Worm (Caenorhabditis elegans) whole organism, early embryonic: ENCODE measurements around the gene K10H10.7.

Source experiments
- B0310.2 ChIP-seq: sonication (generic microtip); optimal IDR thresholded peaks from 2 replicates; lab custom pipeline; 2016; ENCODE audit warnings: mild to moderate bottlenecking, missing genetic modification characterization, missing compliant biosample characterization
- F13C5.2 ChIP-seq: sonication (generic microtip); optimal IDR thresholded peaks from 2 replicates; lab custom pipeline; 2017; ENCODE audit warnings: mild to moderate bottlenecking, missing genetic modification characterization, inconsistent platforms, missing compliant biosample characterization
- aly-1 ChIP-seq: sonication (generic microtip); optimal IDR thresholded peaks from 2 replicates; lab custom pipeline; 2016; ENCODE audit warnings: missing genetic modification characterization, missing compliant biosample characterization
- ama-1 ChIP-seq: fragments of 150-350 bp; optimal IDR thresholded peaks from 2 replicates; lab custom pipeline; 2014
- ceh-13 ChIP-seq: fragments of 200-800 bp; sonication (Bioruptor generic); optimal IDR thresholded peaks from 2 replicates; lab custom pipeline; 2018; ENCODE audit warnings: mild to moderate bottlenecking, missing genetic modification characterization, missing compliant biosample characterization
- ceh-36 ChIP-seq: sonication (generic microtip); optimal IDR thresholded peaks from 2 replicates; lab custom pipeline; 2016; ENCODE audit warnings: missing genetic modification characterization, inconsistent platforms, missing compliant biosample characterization
- ets-7 ChIP-seq: sonication (generic microtip); optimal IDR thresholded peaks from 2 replicates; lab custom pipeline; 2016; ENCODE audit warnings: missing genotype, missing genetic modification characterization, missing compliant biosample characterization
- flt-1 ChIP-seq: fragments of 200-800 bp; sonication (Bioruptor generic); IDR thresholded peaks from 2 replicates; pipeline ENCODE4 v1.3.6; 2022; ENCODE audit warnings: missing genetic modification characterization, missing compliant biosample characterization
- hmbx-1 ChIP-seq: sonication (generic microtip); optimal IDR thresholded peaks from 2 replicates; lab custom pipeline; 2016; ENCODE audit warnings: mild to moderate bottlenecking, missing genetic modification characterization, missing compliant biosample characterization
- hmg-4 ChIP-seq: fragments of 200-800 bp; sonication (Bioruptor generic); optimal IDR thresholded peaks from 2 replicates; lab custom pipeline; 2018; ENCODE audit warnings: mild to moderate bottlenecking, missing genetic modification characterization, missing compliant biosample characterization
- hnd-1 ChIP-seq: sonication (generic microtip); optimal IDR thresholded peaks from 2 replicates; lab custom pipeline; 2016; ENCODE audit warnings: missing genetic modification characterization, missing compliant biosample characterization
- pes-1 ChIP-seq: fragments of 200-800 bp; sonication (Bioruptor generic); IDR thresholded peaks from 2 replicates; pipeline ENCODE4 v1.3.6; 2022; ENCODE audit warnings: missing genetic modification reagents, missing genetic modification characterization, missing compliant biosample characterization
- scrt-1 ChIP-seq: fragments of 200-800 bp; sonication (Bioruptor generic); IDR thresholded peaks from 2 replicates; pipeline ENCODE4 v1.3.6; 2022; ENCODE audit warnings: missing genetic modification characterization, missing compliant biosample characterization
- sea-1 ChIP-seq: fragments of 200-800 bp; sonication (Bioruptor generic); conservative IDR thresholded peaks from 2 replicates; pipeline ENCODE4 v1.3.6; 2022; ENCODE audit warnings: missing genetic modification characterization, missing compliant biosample characterization
- tbx-11 ChIP-seq: fragments of 200-800 bp; sonication (Bioruptor generic); IDR thresholded peaks from 2 replicates; pipeline ENCODE4 v1.3.6; 2022; ENCODE audit warnings: missing genetic modification characterization, missing compliant biosample characterization
- tbx-37 ChIP-seq: fragments of 200-800 bp; sonication (Bioruptor generic); conservative IDR thresholded peaks from 2 replicates; pipeline ENCODE4 v1.3.6; 2022; ENCODE audit warnings: missing genetic modification reagents, missing genetic modification characterization, missing compliant biosample characterization
- tra-4 ChIP-seq: sonication (generic microtip); optimal IDR thresholded peaks from 2 replicates; lab custom pipeline; 2017; ENCODE audit warnings: missing genetic modification characterization, missing compliant biosample characterization

K10H10.7 gene

ce11 chrII:14495341-14495740 is 12.1 kb downstream of the K10H10.7 start:
- TF ChIP-seq tbx-11 (no peak), flt-1 (GFP tag; lab: Robert Waterston, UW) (no peak), ceh-36 (tag; lab: Kevin White, UChicago) (no peak), aly-1 (tag; lab: Kevin White, UChicago) (no peak), pes-1 (GFP tag; lab: Robert Waterston, UW) (no peak), B0310.2 (no peak), tbx-37 (GFP tag; lab: Robert Waterston, UW) (no peak), ets-7 (tag; lab: Kevin White, UChicago) (no peak), ama-1 (no peak), sea-1 (GFP tag; lab: Robert Waterston, UW) (no peak), hmbx-1 (tag; lab: Kevin White, UChicago) (no peak)

ce11 chrII:14494464-14494863 is 13.0 kb downstream of the K10H10.7 start:
- no peak for TF ChIP-seq tbx-11
- TF ChIP-seq F13C5.2 (tag; lab: Kevin White, UChicago) = no peak
- no peak for TF ChIP-seq hmg-4 (GFP tag; lab: Kevin White, UChicago)
- TF ChIP-seq aly-1 (tag; lab: Kevin White, UChicago) = no peak
- TF ChIP-seq pes-1 (GFP tag; lab: Robert Waterston, UW) = no peak
- no peak for TF ChIP-seq hnd-1 (tag; lab: Kevin White, UChicago)
- TF ChIP-seq ceh-36 (tag; lab: Kevin White, UChicago) = no peak
- no peak for TF ChIP-seq ets-7 (tag; lab: Kevin White, UChicago)
- TF ChIP-seq ama-1 = no peak

ce11 chrII:14494414-14494463 is 13.2 kb downstream of the K10H10.7 start, which contains the start of gene cysl-2:
Gene cysl-2 (minus strand): TSS chrII:14494451.
- no peak for TF ChIP-seq B0310.2
- TF ChIP-seq ceh-36 (tag; lab: Kevin White, UChicago) = no peak
- no peak for TF ChIP-seq pes-1 (GFP tag; lab: Robert Waterston, UW)

- TF ChIP-seq tbx-11 (no peak), B0310.2 (no peak), ceh-13 (GFP tag; lab: Kevin White, UChicago) (no peak), scrt-1 (no peak), hmg-4 (GFP tag; lab: Kevin White, UChicago) (no peak), tbx-37 (GFP tag; lab: Robert Waterston, UW) (no peak), tra-4 (no peak), ceh-36 (tag; lab: Kevin White, UChicago) (no peak), flt-1 (GFP tag; lab: Robert Waterston, UW) (no peak)
These were observed 13.4 kb downstream of the K10H10.7 start for ce11 chrII:14494014-14494413.

- TF ChIP-seq pes-1 (GFP tag; lab: Robert Waterston, UW) (no peak), flt-1 (GFP tag; lab: Robert Waterston, UW) (no peak), hmbx-1 (tag; lab: Kevin White, UChicago) (no peak), sea-1 (GFP tag; lab: Robert Waterston, UW) (no peak), hnd-1 (tag; lab: Kevin White, UChicago) (no peak), tra-4 (no peak), ets-7 (tag; lab: Kevin White, UChicago) (no peak), B0310.2 (no peak), scrt-1 (no peak)
These were observed 14.8 kb downstream of the K10H10.7 start for ce11 chrII:14492592-14493196.

ce11 chrII:14489407-14489806 is 18.1 kb downstream of the K10H10.7 start, which contains the start of gene vnut-1:
Gene vnut-1 (plus strand): TSS chrII:14489802.
- no peak for TF ChIP-seq aly-1 (tag; lab: Kevin White, UChicago)
- no peak for TF ChIP-seq sea-1 (GFP tag; lab: Robert Waterston, UW)
- TF ChIP-seq F13C5.2 (tag; lab: Kevin White, UChicago) = no peak
- TF ChIP-seq scrt-1 = no peak
- TF ChIP-seq B0310.2 = no peak
- no peak for TF ChIP-seq pes-1 (GFP tag; lab: Robert Waterston, UW)
- TF ChIP-seq ceh-36 (tag; lab: Kevin White, UChicago) = no peak
- no peak for TF ChIP-seq hnd-1 (tag; lab: Kevin White, UChicago)
- TF ChIP-seq ama-1 = no peak
- no peak for TF ChIP-seq hmbx-1 (tag; lab: Kevin White, UChicago)
- no peak for TF ChIP-seq ets-7 (tag; lab: Kevin White, UChicago)
- no peak for TF ChIP-seq tbx-37 (GFP tag; lab: Robert Waterston, UW)
- TF ChIP-seq flt-1 (GFP tag; lab: Robert Waterston, UW) = no peak
- TF ChIP-seq hmg-4 (GFP tag; lab: Kevin White, UChicago) = no peak
- TF ChIP-seq tbx-11 = no peak
- TF ChIP-seq tra-4 = no peak
- no peak for TF ChIP-seq ceh-13 (GFP tag; lab: Kevin White, UChicago)

- TF ChIP-seq hmbx-1 (tag; lab: Kevin White, UChicago) = no peak
- TF ChIP-seq scrt-1 = no peak
- no peak for TF ChIP-seq B0310.2
- no peak for TF ChIP-seq ceh-13 (GFP tag; lab: Kevin White, UChicago)
These were observed 18.8 kb downstream of the K10H10.7 start, which contains the start of gene usp-14 for ce11 chrII:14488661-14489060. Gene usp-14 (minus strand): TSS chrII:14488688.

ce11 chrII:14483813-14484212 is 23.6 kb downstream of the K10H10.7 start:
- TF ChIP-seq sea-1 (GFP tag; lab: Robert Waterston, UW) (no peak), F13C5.2 (tag; lab: Kevin White, UChicago) (no peak), ceh-36 (tag; lab: Kevin White, UChicago) (no peak), pes-1 (GFP tag; lab: Robert Waterston, UW) (no peak), aly-1 (tag; lab: Kevin White, UChicago) (no peak), hnd-1 (tag; lab: Kevin White, UChicago) (no peak), hmbx-1 (tag; lab: Kevin White, UChicago) (no peak), flt-1 (GFP tag; lab: Robert Waterston, UW) (no peak), hmg-4 (GFP tag; lab: Kevin White, UChicago) (no peak), scrt-1 (no peak), B0310.2 (no peak), tra-4 (no peak), tbx-37 (GFP tag; lab: Robert Waterston, UW) (no peak)
